Fruit fly (Drosophila melanogaster): ENCODE measurements around the gene betaTub85D.
A peak's percentile ranks its signal among the peaks of the same experiment; 100 is the strongest.

Gene betaTub85D

DNA sequence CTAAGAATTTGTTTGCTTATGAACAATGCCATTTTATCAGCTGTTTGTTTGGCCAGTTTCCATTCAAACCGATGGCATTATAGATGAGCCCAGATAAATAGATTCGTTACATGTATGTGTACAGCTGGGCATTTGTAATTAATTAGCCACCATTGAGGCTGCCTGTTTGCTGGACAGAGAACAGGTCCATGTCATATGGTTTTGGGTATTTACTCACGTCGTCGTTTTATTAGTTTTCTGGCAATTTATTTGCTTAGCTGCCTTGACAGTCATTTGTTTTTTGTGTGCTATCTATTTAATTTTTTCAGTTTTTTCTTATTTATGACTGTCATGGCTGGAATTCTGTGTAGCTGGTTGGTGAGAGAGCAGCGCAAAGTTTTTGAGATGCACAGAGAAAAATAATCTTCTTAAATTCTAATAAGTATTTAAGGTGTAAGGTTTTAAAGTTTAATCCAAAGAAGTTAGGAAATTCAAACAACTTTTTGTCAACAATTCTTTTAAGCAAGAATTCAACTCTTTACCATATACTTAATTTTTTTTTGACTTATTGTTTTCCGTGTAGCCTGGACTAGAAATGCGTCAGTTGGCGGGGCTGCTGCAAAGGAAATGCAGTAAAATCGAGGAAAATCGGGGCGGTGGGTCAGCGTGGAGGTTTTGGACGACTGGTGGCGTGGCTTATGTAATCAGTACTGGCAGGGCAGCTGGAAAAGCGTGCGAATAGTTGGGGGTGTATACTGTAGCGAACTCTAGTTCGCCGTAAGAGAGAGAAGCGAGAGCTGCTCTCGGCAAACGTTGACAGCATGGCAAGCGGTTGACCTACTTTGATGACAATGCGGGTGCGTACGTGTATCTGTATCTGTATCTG, 24.7 kb upstream of the betaTub85D start (continued):
- TF ChIP-seq Dref (GFP tag; IDR thresholded peaks at IDR 0.05): no peak
- peak; percentile 54; the same call in 1 of the 2 replicates for TF ChIP-seq CG4360 (GFP tag; IDR thresholded peaks at IDR 0.05)
- TF ChIP-seq Dek (tag; optimal IDR thresholded peaks at IDR 0.05): peak; percentile 87
- TF ChIP-seq HLHmδ (GFP tag; optimal IDR thresholded peaks at IDR 0.05): no peak
- TF ChIP-seq vvl (GFP tag; IDR thresholded peaks at IDR 0.05): peak; percentile 95
- peak; percentile 38 for TF ChIP-seq Lhr (GFP tag; optimal IDR thresholded peaks at IDR 0.05)
- peak; percentile 83 for TF ChIP-seq esg (GFP tag; conservative IDR thresholded peaks at IDR 0.05)
- TF ChIP-seq CG8281 (tag; optimal IDR thresholded peaks at IDR 0.05): peak; percentile 69
- TF ChIP-seq CG1233 (GFP tag; optimal IDR thresholded peaks at IDR 0.05): peak; percentile 82
- peak; percentile 47 for TF ChIP-seq Sry-δ (GFP tag; optimal IDR thresholded peaks at IDR 0.05)
- TF ChIP-seq CG3726 (GFP tag; IDR thresholded peaks at IDR 0.05): 0 out of 3 replicates have a peak, but pooled peaks have one; percentile 71
- peak; percentile 81 for TF ChIP-seq scrt (GFP tag; optimal IDR thresholded peaks at IDR 0.05)
- peak; percentile 89 for TF ChIP-seq Meics (GFP tag; optimal IDR thresholded peaks at IDR 0.05)
- TF ChIP-seq CG8359 (GFP tag; optimal IDR thresholded peaks at IDR 0.05; ENCODE audit: borderline replicate concordance): no peak
- no peak for TF ChIP-seq CG1603 (tag; optimal IDR thresholded peaks at IDR 0.05)
- no peak for TF ChIP-seq zen2 (GFP tag; IDR thresholded peaks at IDR 0.05; ENCODE audit: partially characterized antibody)
- TF ChIP-seq tup (GFP tag; optimal IDR thresholded peaks at IDR 0.05): peak; percentile 60
- TF ChIP-seq sisA (GFP tag; IDR thresholded peaks at IDR 0.05): peak; percentile 50
- peak; percentile 75 for TF ChIP-seq ewg (GFP tag; optimal IDR thresholded peaks at IDR 0.05)
- TF ChIP-seq lov (optimal IDR thresholded peaks at IDR 0.05): no peak
- peak; percentile 79; the same call in 2 of the 3 replicates for TF ChIP-seq lov (GFP tag; IDR thresholded peaks at IDR 0.05)
- TF ChIP-seq Kr (GFP tag; optimal IDR thresholded peaks at IDR 0.05): no peak
- TF ChIP-seq Hsf (GFP tag; optimal IDR thresholded peaks at IDR 0.05): peak; percentile 84
- peak; percentile 71 for TF ChIP-seq Mad (GFP tag; optimal IDR thresholded peaks at IDR 0.05)
- TF ChIP-seq pum (GFP tag; optimal IDR thresholded peaks at IDR 0.05): peak; percentile 76
- no peak for TF ChIP-seq ash1 (GFP tag; optimal IDR thresholded peaks at IDR 0.05)
- TF ChIP-seq CG30431 (GFP tag; optimal IDR thresholded peaks at IDR 0.05): peak; percentile 38
- TF ChIP-seq gcm (GFP tag; optimal IDR thresholded peaks at IDR 0.05): peak; percentile 76
- TF ChIP-seq CG4282 (GFP tag; optimal IDR thresholded peaks at IDR 0.05): peak; percentile 39
- TF ChIP-seq CG16779 (GFP tag; IDR thresholded peaks at IDR 0.05): peak; percentile 93
- TF ChIP-seq CG5180 (GFP tag; optimal IDR thresholded peaks at IDR 0.05): peak; percentile 69
- peak; percentile 38 for TF ChIP-seq CG3838 (GFP tag; optimal IDR thresholded peaks at IDR 0.05)
- TF ChIP-seq D19A (tag; optimal IDR thresholded peaks at IDR 0.05): peak; percentile 81
- TF ChIP-seq Mes4 (GFP tag; optimal IDR thresholded peaks at IDR 0.05): peak; percentile 40
- no peak for TF ChIP-seq CG14965 (GFP tag; optimal IDR thresholded peaks at IDR 0.05; ENCODE audit: borderline replicate concordance)
- TF ChIP-seq prd (optimal IDR thresholded peaks at IDR 0.05): no peak
- TF ChIP-seq prd (GFP tag; IDR thresholded peaks at IDR 0.05): peak; percentile 91
- TF ChIP-seq Sox100B (GFP tag; optimal IDR thresholded peaks at IDR 0.05): peak; percentile 86
- TF ChIP-seq CG15269 (tag; optimal IDR thresholded peaks at IDR 0.05): peak; percentile 92
- TF ChIP-seq crp (GFP tag; optimal IDR thresholded peaks at IDR 0.05): peak in 1 of 2 experiments; percentile 33
- TF ChIP-seq CG2678 (tag; optimal IDR thresholded peaks at IDR 0.05): peak; percentile 93
- TF ChIP-seq slou (GFP tag; optimal IDR thresholded peaks at IDR 0.05): peak; percentile 52
- no peak for TF ChIP-seq z (GFP tag; IDR thresholded peaks at IDR 0.05)
- TF ChIP-seq CG6791 (GFP tag; IDR thresholded peaks at IDR 0.05; ENCODE audit: partially characterized antibody): no peak
- TF ChIP-seq lbe (GFP tag; optimal IDR thresholded peaks at IDR 0.05): no peak
- peak; percentile 91 for TF ChIP-seq CG12391 (tag; optimal IDR thresholded peaks at IDR 0.05)
- peak; percentile 73 for TF ChIP-seq dm (GFP tag; optimal IDR thresholded peaks at IDR 0.05)
- TF ChIP-seq Optix (GFP tag; IDR thresholded peaks at IDR 0.05): peak; percentile 58; the same call in 2 of the 3 replicates

All from whole organism, embryonic.